Worm (Caenorhabditis elegans) whole organism, young adult: ENCODE results near the gene D2096.9.

Experiments
- B0336.3 ChIP-seq: fragments of 200-800 bp; sonication (Bioruptor generic); IDR thresholded peaks from 2 replicates; pipeline ENCODE4 v1.3.6; 2022; ENCODE audit warnings: missing genetic modification characterization, missing compliant biosample characterization
- C06A6.2 ChIP-seq: fragments of 200-800 bp; sonication (Bioruptor generic); conservative IDR thresholded peaks from 2 replicates; pipeline ENCODE4 v1.3.6; 2022; ENCODE audit warnings: missing genetic modification characterization, missing compliant biosample characterization
- F22D6.2 ChIP-seq: sonication (generic microtip); optimal IDR thresholded peaks from 2 replicates; lab custom pipeline; 2016; ENCODE audit warnings: mild to moderate bottlenecking, missing genetic modification characterization, missing compliant biosample characterization
- F37B4.10 ChIP-seq: fragments of 200-800 bp; sonication (Bioruptor generic); IDR thresholded peaks from 2 replicates; pipeline ENCODE4 v1.3.6; 2022; ENCODE audit warnings: missing genetic modification characterization, missing compliant biosample characterization
- F49E8.2 ChIP-seq: sonication (generic microtip); optimal IDR thresholded peaks from 3 replicates; lab custom pipeline; 2017; ENCODE audit warnings: missing genetic modification characterization, mild to moderate bottlenecking, missing compliant biosample characterization, antibody characterized with exemption, moderate library complexity; ENCODE audit not compliant: insufficient read depth
- F52B5.7 ChIP-seq: sonication (generic microtip); optimal IDR thresholded peaks from 2 replicates; lab custom pipeline; 2016; ENCODE audit warnings: mild to moderate bottlenecking, missing genetic modification characterization, missing compliant biosample characterization
- K12H6.12 ChIP-seq: fragments of 200-800 bp; sonication (Bioruptor generic); optimal IDR thresholded peaks from 2 replicates; lab custom pipeline; 2018; ENCODE audit warnings: mild to moderate bottlenecking, missing genetic modification characterization, missing compliant biosample characterization
- T07F8.4 ChIP-seq: sonication (generic microtip); optimal IDR thresholded peaks from 2 replicates; lab custom pipeline; 2016; ENCODE audit warnings: mild to moderate bottlenecking, missing genetic modification characterization, moderate library complexity, missing compliant biosample characterization
- T26A5.8 ChIP-seq: sonication (generic microtip); optimal IDR thresholded peaks from 2 replicates; lab custom pipeline; 2016; ENCODE audit warnings: missing genetic modification characterization, missing compliant biosample characterization
- Y95B8A.8 ChIP-seq: fragments of 200-800 bp; sonication (Bioruptor generic); IDR thresholded peaks from 2 replicates; pipeline ENCODE4 v1.3.6; 2022; ENCODE audit warnings: missing genetic modification reagents, missing genetic modification characterization, missing compliant biosample characterization
- ama-1 ChIP-seq, 3 experiments: fragments of 150-350 bp in 1 of 3; sonication (generic microtip) in 2 of 3; optimal IDR thresholded peaks; 2 replicates each; lab custom pipeline; 2014 to 2018; ENCODE audit warnings: missing biosample characterization in 2 of 3, missing genetic modification characterization in 2 of 3, missing genetic modification reagents in 2 of 3
- aptf-3 ChIP-seq: fragments of 200-800 bp; sonication (Bioruptor generic); IDR thresholded peaks from 2 replicates; pipeline ENCODE4 v1.3.6; 2022; ENCODE audit warnings: missing genetic modification characterization, missing compliant biosample characterization
- atf-7 ChIP-seq: sonication (generic microtip); optimal IDR thresholded peaks from 2 replicates; lab custom pipeline; 2017; ENCODE audit warnings: mild to moderate bottlenecking, missing genetic modification characterization, missing compliant biosample characterization
- attf-3 ChIP-seq: fragments of 200-800 bp; sonication (Bioruptor generic); conservative IDR thresholded peaks from 2 replicates; pipeline ENCODE4 v1.3.6; 2022; ENCODE audit warnings: missing genetic modification reagents, missing genetic modification characterization, missing compliant biosample characterization
- attf-5 ChIP-seq: fragments of 200-800 bp; sonication (Bioruptor generic); optimal IDR thresholded peaks from 2 replicates; lab custom pipeline; 2018; ENCODE audit warnings: mild to moderate bottlenecking, missing genetic modification characterization, missing compliant biosample characterization
- bed-2 ChIP-seq: fragments of 200-800 bp; sonication (Bioruptor generic); IDR thresholded peaks from 2 replicates; pipeline ENCODE4 v1.3.6; 2022; ENCODE audit warnings: missing genetic modification reagents, missing genetic modification characterization, missing compliant biosample characterization
- cebp-2 ChIP-seq: fragments of 200-800 bp; sonication (Bioruptor generic); IDR thresholded peaks from 2 replicates; pipeline ENCODE4 v1.3.6; 2022; ENCODE audit warnings: missing genetic modification characterization, missing compliant biosample characterization
- ceh-100 ChIP-seq: fragments of 200-800 bp; sonication (Bioruptor generic); IDR thresholded peaks from 2 replicates; pipeline ENCODE4 v1.3.6; 2022; ENCODE audit warnings: missing genetic modification reagents, missing genetic modification characterization, missing compliant biosample characterization
- ceh-27 ChIP-seq: fragments of 200-800 bp; sonication (Bioruptor generic); optimal IDR thresholded peaks from 2 replicates; lab custom pipeline; 2018; ENCODE audit warnings: mild to moderate bottlenecking, missing genetic modification characterization, moderate library complexity, missing compliant biosample characterization
- ceh-40 ChIP-seq: fragments of 200-800 bp; sonication (Bioruptor generic); IDR thresholded peaks from 2 replicates; pipeline ENCODE4 v1.3.6; 2022; ENCODE audit warnings: missing genetic modification characterization, missing compliant biosample characterization
- ceh-79 ChIP-seq: sonication (generic microtip); optimal IDR thresholded peaks from 2 replicates; lab custom pipeline; 2017; ENCODE audit warnings: mild to moderate bottlenecking, missing genetic modification characterization, missing compliant biosample characterization
- ceh-91 ChIP-seq: fragments of 200-800 bp; sonication (Bioruptor generic); IDR thresholded peaks from 2 replicates; pipeline ENCODE4 v1.3.6; 2022; ENCODE audit warnings: missing genetic modification reagents, missing genetic modification characterization, missing compliant biosample characterization
- chd-7 ChIP-seq: sonication (generic microtip); optimal IDR thresholded peaks from 2 replicates; lab custom pipeline; 2016; ENCODE audit warnings: mild to moderate bottlenecking, missing genetic modification characterization, moderate library complexity, missing compliant biosample characterization
- efl-1 ChIP-seq: fragments of 150-350 bp; optimal IDR thresholded peaks from 2 replicates; lab custom pipeline; 2014; ENCODE audit warnings: missing biosample characterization, missing genetic modification reagents, missing genetic modification characterization
- egl-18 ChIP-seq: fragments of 200-800 bp; sonication (Bioruptor generic); IDR thresholded peaks from 2 replicates; pipeline ENCODE4 v1.3.6; 2022; ENCODE audit warnings: missing genetic modification reagents, missing genetic modification characterization, missing compliant biosample characterization
- egrh-3 ChIP-seq: fragments of 200-800 bp; sonication (Bioruptor generic); IDR thresholded peaks from 2 replicates; pipeline ENCODE4 v1.3.6; 2022; ENCODE audit warnings: missing genetic modification reagents, missing genetic modification characterization, missing compliant biosample characterization
- ets-4 ChIP-seq: fragments of 200-800 bp; sonication (Bioruptor generic); optimal IDR thresholded peaks from 2 replicates; lab custom pipeline; 2018; ENCODE audit warnings: mild to moderate bottlenecking, missing genetic modification characterization, missing compliant biosample characterization
- gei-17 ChIP-seq: fragments of 200-800 bp; sonication (Bioruptor generic); optimal IDR thresholded peaks from 2 replicates; lab custom pipeline; 2018; ENCODE audit warnings: mild to moderate bottlenecking, missing genetic modification characterization, missing compliant biosample characterization
- hlh-12 ChIP-seq: sonication (generic microtip); optimal IDR thresholded peaks from 2 replicates; lab custom pipeline; 2016; ENCODE audit warnings: missing genetic modification characterization, missing compliant biosample characterization
- hlh-26 ChIP-seq: fragments of 200-800 bp; sonication (Bioruptor generic); conservative IDR thresholded peaks from 2 replicates; pipeline ENCODE4 v1.3.6; 2022; ENCODE audit warnings: missing genetic modification reagents, missing genetic modification characterization, missing compliant biosample characterization
- hmg-1.2 ChIP-seq: fragments of 200-800 bp; sonication (Bioruptor generic); IDR thresholded peaks from 2 replicates; pipeline ENCODE4 v1.3.6; 2022; ENCODE audit warnings: missing genetic modification reagents, missing genetic modification characterization, missing compliant biosample characterization
- hsf-1 ChIP-seq: fragments of 200-800 bp; sonication (Bioruptor generic); IDR thresholded peaks from 2 replicates; pipeline ENCODE4 v1.3.6; 2022; ENCODE audit warnings: missing genetic modification reagents, missing genetic modification characterization, missing compliant biosample characterization
- lag-1 ChIP-seq: fragments of 200-800 bp; sonication (Bioruptor generic); IDR thresholded peaks from 2 replicates; pipeline ENCODE4 v1.3.6; 2022; ENCODE audit warnings: missing genetic modification reagents, missing genetic modification characterization, missing compliant biosample characterization
- lin-26 ChIP-seq: fragments of 200-800 bp; sonication (Bioruptor generic); IDR thresholded peaks from 2 replicates; pipeline ENCODE4 v1.3.6; 2022; ENCODE audit warnings: missing genetic modification reagents, missing genetic modification characterization, missing compliant biosample characterization
- lir-1 ChIP-seq: fragments of 200-800 bp; sonication (Bioruptor generic); conservative IDR thresholded peaks from 2 replicates; pipeline ENCODE4 v1.3.6; 2022; ENCODE audit warnings: missing genetic modification reagents, missing genetic modification characterization, missing compliant biosample characterization
- madf-10 ChIP-seq: sonication (generic microtip); optimal IDR thresholded peaks from 2 replicates; lab custom pipeline; 2016; ENCODE audit warnings: mild to moderate bottlenecking, missing genetic modification characterization, missing compliant biosample characterization
- madf-6 ChIP-seq: fragments of 200-800 bp; sonication (Bioruptor generic); IDR thresholded peaks from 2 replicates; pipeline ENCODE4 v1.3.6; 2022; ENCODE audit warnings: missing genetic modification reagents, missing genetic modification characterization, missing compliant biosample characterization
- mel-28 ChIP-seq: sonication (generic microtip); optimal IDR thresholded peaks from 2 replicates; lab custom pipeline; 2016; ENCODE audit warnings: borderline replicate concordance, mild to moderate bottlenecking, missing genetic modification characterization, missing compliant biosample characterization
- nhr-27 ChIP-seq: fragments of 200-800 bp; sonication (Bioruptor generic); optimal IDR thresholded peaks from 2 replicates; lab custom pipeline; 2018; ENCODE audit warnings: mild to moderate bottlenecking, missing genetic modification characterization, moderate library complexity, missing compliant biosample characterization
- nhr-80 ChIP-seq: sonication (generic microtip); optimal IDR thresholded peaks from 2 replicates; lab custom pipeline; 2016; ENCODE audit warnings: missing genetic modification characterization, missing compliant biosample characterization
- pha-4 ChIP-seq: fragments of 150-350 bp; sonication (generic microtip); optimal IDR thresholded peaks from 2 replicates; lab custom pipeline; 2014; ENCODE audit warnings: missing biosample characterization, missing genetic modification reagents, missing genetic modification characterization
- rec-8 ChIP-seq, 2 experiments: sonication (generic microtip); optimal IDR thresholded peaks; 2 replicates each; lab custom pipeline; 2016; ENCODE audit warnings: mild to moderate bottlenecking in 2 of 2, missing genetic modification characterization in 2 of 2, missing genetic modification reagents in 2 of 2, missing genotype in 2 of 2, missing biosample characterization in 1 of 2, missing compliant biosample characterization in 1 of 2, moderate library complexity in 1 of 2
- rpc-1 ChIP-seq, 2 experiments: fragments of 150-350 bp in 1 of 2; sonication (generic microtip) in 1 of 2; optimal IDR thresholded peaks; 2 replicates each; lab custom pipeline; 2014 to 2018; ENCODE audit warnings: missing biosample characterization in 1 of 2, missing genetic modification characterization in 1 of 2, missing genetic modification reagents in 1 of 2, missing genotype in 1 of 2
- snpc-1.3 ChIP-seq: sonication (generic microtip); optimal IDR thresholded peaks from 2 replicates; lab custom pipeline; 2017; ENCODE audit warnings: missing genetic modification characterization, mild to moderate bottlenecking, missing compliant biosample characterization, antibody characterized with exemption, moderate library complexity, missing genotype, missing genetic modification reagents; ENCODE audit not compliant: insufficient read depth
- snpc-4 ChIP-seq, 5 experiments: fragments of 150-350 bp in 1 of 5; sonication (generic microtip) in 4 of 5; optimal IDR thresholded peaks; 2 replicates each; lab custom pipeline; 2014 to 2018; ENCODE audit warnings: missing genetic modification characterization in 5 of 5, missing biosample characterization in 3 of 5, antibody characterized with exemption in 2 of 5, mild to moderate bottlenecking in 2 of 5, missing compliant biosample characterization in 2 of 5, missing genotype in 2 of 5, moderate library complexity in 2 of 5, missing genetic modification reagents in 1 of 5
- tbp1 ChIP-seq: fragments of 200-800 bp; sonication (Bioruptor generic); optimal IDR thresholded peaks from 2 replicates; lab custom pipeline; 2018; ENCODE audit warnings: mild to moderate bottlenecking, missing genetic modification characterization, missing compliant biosample characterization
- zfh-2 ChIP-seq: fragments of 200-800 bp; sonication (Bioruptor generic); conservative IDR thresholded peaks from 2 replicates; pipeline ENCODE4 v1.3.6; 2022; ENCODE audit warnings: missing genetic modification reagents, missing genetic modification characterization, missing compliant biosample characterization

The D2096.9 gene

ce11 chrIV:8375381-8375780 lies 7.2 kb downstream of the D2096.9 start (continued):
- peak; percentile 63 for TF ChIP-seq hmg-1.2 (GFP tag; lab: Robert Waterston, UW)
- TF ChIP-seq madf-6 (GFP tag; lab: Robert Waterston, UW): peak; percentile 58; the same call in 1 of the 2 replicates
- TF ChIP-seq lin-26 (GFP tag; lab: Robert Waterston, UW): peak; percentile 84
- no peak for TF ChIP-seq ets-4 (GFP tag; lab: Kevin White, UChicago)
- TF ChIP-seq cebp-2: no peak
- TF ChIP-seq Y95B8A.8 (GFP tag; lab: Robert Waterston, UW): peak; percentile 80
- peak; percentile 31 for TF ChIP-seq atf-7 (tag; lab: Kevin White, UChicago)
- peak; percentile 23 for TF ChIP-seq ama-1 (optimal IDR thresholded peaks at IDR 0.05; lab: Kevin White, UChicago)
- peak; percentile 46 to 65 for TF ChIP-seq ama-1 (GFP tag; optimal IDR thresholded peaks at IDR 0.05; lab: Kevin White, UChicago)
- TF ChIP-seq gei-17: no peak
- no peak for TF ChIP-seq C06A6.2
- TF ChIP-seq rpc-1 (optimal IDR thresholded peaks at IDR 0.05; lab: Kevin White, UChicago): peak; percentile 87
- peak; percentile 86 for TF ChIP-seq rpc-1 (tag; optimal IDR thresholded peaks at IDR 0.05; lab: Kevin White, UChicago)
- TF ChIP-seq lag-1: no peak
- 0 out of 2 replicates have a peak, but pooled peaks have one; percentile 45 for TF ChIP-seq lir-1
- TF ChIP-seq nhr-80: peak; percentile 60
- 0 out of 2 replicates have a peak, but pooled peaks have one; percentile 36 for TF ChIP-seq aptf-3 (GFP tag; lab: Robert Waterston, UW)
- peak; percentile 60 for TF ChIP-seq chd-7
- TF ChIP-seq hlh-12 (tag; lab: Kevin White, UChicago): peak; percentile 22
- peak; percentile 57 for TF ChIP-seq F49E8.2
- TF ChIP-seq hsf-1 (GFP tag; lab: Robert Waterston, UW): no peak
- peak; percentile 86 for TF ChIP-seq snpc-4 (GFP tag; optimal IDR thresholded peaks at IDR 0.05; lab: Kevin White, UChicago)
- TF ChIP-seq snpc-4 (tag; optimal IDR thresholded peaks at IDR 0.05; lab: Kevin White, UChicago): peak in 3 of 4 experiments; percentile 70 to 74 (median 71)
- TF ChIP-seq ceh-40 (GFP tag; lab: Robert Waterston, UW): no peak
- TF ChIP-seq egl-18 (GFP tag; lab: Robert Waterston, UW): no peak
- peak; percentile 56 for TF ChIP-seq madf-10
- TF ChIP-seq T07F8.4 (tag; lab: Kevin White, UChicago): peak; percentile 76
- TF ChIP-seq ceh-79 (tag; lab: Kevin White, UChicago): peak; percentile 56
- TF ChIP-seq tbp1 (GFP tag; lab: Kevin White, UChicago): peak; percentile 89
- no peak for TF ChIP-seq F22D6.2
- TF ChIP-seq ceh-100 (GFP tag; lab: Robert Waterston, UW): no peak
- peak; percentile 49 for TF ChIP-seq attf-5 (GFP tag; lab: Kevin White, UChicago)
- TF ChIP-seq ceh-91: no peak
- TF ChIP-seq hlh-26 (GFP tag; lab: Robert Waterston, UW): no peak
- peak; percentile 67 for TF ChIP-seq attf-3 (GFP tag; lab: Robert Waterston, UW)
- peak; percentile 9 for TF ChIP-seq K12H6.12 (tag; lab: Kevin White, UChicago)
- no peak for TF ChIP-seq zfh-2 (GFP tag; lab: Robert Waterston, UW)
- TF ChIP-seq egrh-3 (GFP tag; lab: Robert Waterston, UW): no peak
- TF ChIP-seq mel-28: no peak
- TF ChIP-seq bed-2 (GFP tag; lab: Robert Waterston, UW): no peak
- TF ChIP-seq snpc-1.3 (tag; lab: Kevin White, UChicago): peak; percentile 84
- TF ChIP-seq efl-1 (GFP tag; lab: Kevin White, UChicago): peak; percentile 18
- no peak for TF ChIP-seq pha-4 (tag; lab: Kevin White, UChicago)
- peak; percentile 21 for TF ChIP-seq nhr-27 (tag; lab: Kevin White, UChicago)
- peak; percentile 83 for TF ChIP-seq B0336.3
- TF ChIP-seq rec-8 (tag; optimal IDR thresholded peaks at IDR 0.05; lab: Kevin White, UChicago): peak; percentile 51 to 76
- peak; percentile 74 for TF ChIP-seq F52B5.7 (tag; lab: Kevin White, UChicago)
- TF ChIP-seq F37B4.10: no peak
- peak; percentile 70 for TF ChIP-seq ceh-27 (GFP tag; lab: Kevin White, UChicago)
- TF ChIP-seq T26A5.8 (tag; lab: Kevin White, UChicago): no peak
